4 fruit fly cellular contexts compared by ENCODE assay signal in genomic region chr3R:10168483-10169064, dm6.
TF ChIP-seq lines count a peak whose summit lies in the region.

No protein-coding gene starts in this region.

TF ChIP-seq in whole organism, adult, 20 proteins besides CTCF, POLR2A, EP300 and RAD21 (continued from another document):
- TF ChIP-seq pad (GFP tag; optimal IDR thresholded peaks at IDR 0.05; lab: Kevin White, UChicago) (peak; percentile 66), Crg-1 (GFP tag; optimal IDR thresholded peaks at IDR 0.05; lab: Kevin White, UChicago) (peak; percentile 92)

TF ChIP-seq in whole organism, embryonic, 481 proteins besides CTCF, POLR2A, EP300 and RAD21 (continued from another document and continues in another):
- TF ChIP-seq pfk (GFP tag; optimal IDR thresholded peaks at IDR 0.05; lab: Kevin White, UChicago), result no peak
- TF ChIP-seq CG2889 (GFP tag; IDR thresholded peaks at IDR 0.05; lab: Robert Waterston, UW), result peak; percentile 25; the same call in 1 of the 3 replicates
- TF ChIP-seq Kr (GFP tag; optimal IDR thresholded peaks at IDR 0.05; lab: Kevin White, UChicago), result no peak
- no peak for TF ChIP-seq CG3838 (GFP tag; optimal IDR thresholded peaks at IDR 0.05; lab: Kevin White, UChicago)
- TF ChIP-seq chif (GFP tag; optimal IDR thresholded peaks at IDR 0.05; lab: Kevin White, UChicago), result peak; percentile 17 to 26
- peak; percentile 66 for TF ChIP-seq unpg (GFP tag; optimal IDR thresholded peaks at IDR 0.05; lab: Kevin White, UChicago)
- TF ChIP-seq bcd (GFP tag; optimal IDR thresholded peaks at IDR 0.05; lab: Kevin White, UChicago), result peak; percentile 15
- TF ChIP-seq gfzf (GFP tag; optimal IDR thresholded peaks at IDR 0.05; lab: Kevin White, UChicago), result no peak
- 0 out of 2 replicates have a peak, but pooled peaks have one; percentile 22 for TF ChIP-seq HLH3B (GFP tag; IDR thresholded peaks at IDR 0.05; lab: Robert Waterston, UW)
- peak; percentile 33 for TF ChIP-seq CG12659 (GFP tag; optimal IDR thresholded peaks at IDR 0.05; lab: Kevin White, UChicago)
- no peak for TF ChIP-seq slp2 (GFP tag; optimal IDR thresholded peaks at IDR 0.05; lab: Kevin White, UChicago)
- TF ChIP-seq Camta (GFP tag; optimal IDR thresholded peaks at IDR 0.05; lab: Kevin White, UChicago), result peak; percentile 39
- TF ChIP-seq CG14014 (GFP tag; IDR thresholded peaks at IDR 0.05; lab: Robert Waterston, UW), result peak; percentile 58
- TF ChIP-seq HLH4C (GFP tag; IDR thresholded peaks at IDR 0.05; lab: Robert Waterston, UW; ENCODE audit: partially characterized antibody), result no peak
- TF ChIP-seq Dip3 (GFP tag; optimal IDR thresholded peaks at IDR 0.05; lab: Kevin White, UChicago), result no peak
- no peak for TF ChIP-seq stwl (tag; optimal IDR thresholded peaks at IDR 0.05; lab: Kevin White, UChicago)
- no peak for TF ChIP-seq CG15011 (GFP tag; optimal IDR thresholded peaks at IDR 0.05; lab: Kevin White, UChicago)
- 0 out of 3 replicates have a peak, but pooled peaks have one; percentile 49 for TF ChIP-seq zfh1 (GFP tag; IDR thresholded peaks at IDR 0.05; lab: Robert Waterston, UW)
- peak; percentile 44 for TF ChIP-seq grau (tag; optimal IDR thresholded peaks at IDR 0.05; lab: Kevin White, UChicago)
- no peak for TF ChIP-seq inv (GFP tag; IDR thresholded peaks at IDR 0.05; lab: Robert Waterston, UW; ENCODE audit: partially characterized antibody)
- TF ChIP-seq Xbp1 (GFP tag; optimal IDR thresholded peaks at IDR 0.05; lab: Kevin White, UChicago), result peak; percentile 44
- no peak for TF ChIP-seq phol (tag; optimal IDR thresholded peaks at IDR 0.05; lab: Kevin White, UChicago)
- TF ChIP-seq CG4360 (GFP tag; IDR thresholded peaks at IDR 0.05; lab: Robert Waterston, UW), result no peak
- peak; percentile 29 for TF ChIP-seq CG30403 (GFP tag; optimal IDR thresholded peaks at IDR 0.05; lab: Kevin White, UChicago)
- no peak for TF ChIP-seq D (optimal IDR thresholded peaks at IDR 0.05; lab: Kevin White, UChicago)
- TF ChIP-seq D (GFP tag; optimal IDR thresholded peaks at IDR 0.05; lab: Kevin White, UChicago), result peak; percentile 10
- TF ChIP-seq CG8944 (GFP tag; optimal IDR thresholded peaks at IDR 0.05; lab: Kevin White, UChicago), result peak; percentile 29
- peak in 1 of 2 experiments; percentile 16 for TF ChIP-seq Pdp1 (GFP tag; optimal IDR thresholded peaks at IDR 0.05; lab: Kevin White, UChicago)
- TF ChIP-seq CG17359 (tag; optimal IDR thresholded peaks at IDR 0.05; lab: Kevin White, UChicago), result peak; percentile 38
- peak; percentile 62 for TF ChIP-seq gem (tag; optimal IDR thresholded peaks at IDR 0.05; lab: Kevin White, UChicago)
- peak; percentile 62; the same call in 2 of the 3 replicates for TF ChIP-seq ci (GFP tag; IDR thresholded peaks at IDR 0.05; lab: Robert Waterston, UW)
- peak; percentile 37 for TF ChIP-seq Fer3 (tag; optimal IDR thresholded peaks at IDR 0.05; lab: Kevin White, UChicago)
- no peak for TF ChIP-seq CG2202 (tag; optimal IDR thresholded peaks at IDR 0.05; lab: Kevin White, UChicago)
- peak; percentile 10 for TF ChIP-seq CG8924 (tag; optimal IDR thresholded peaks at IDR 0.05; lab: Kevin White, UChicago)
- peak in 1 of 2 experiments; percentile 15 for TF ChIP-seq Hr51 (GFP tag; optimal IDR thresholded peaks at IDR 0.05; lab: Kevin White, UChicago)
- TF ChIP-seq CG10959 (GFP tag; IDR thresholded peaks at IDR 0.05; lab: Robert Waterston, UW), result no peak
- no peak for TF ChIP-seq CG6765 (GFP tag; optimal IDR thresholded peaks at IDR 0.05; lab: Kevin White, UChicago)
- no peak for TF ChIP-seq Mes4 (GFP tag; optimal IDR thresholded peaks at IDR 0.05; lab: Kevin White, UChicago)
- TF ChIP-seq grn (GFP tag; optimal IDR thresholded peaks at IDR 0.05; lab: Kevin White, UChicago), result no peak
- TF ChIP-seq Doc2 (GFP tag; IDR thresholded peaks at IDR 0.05; lab: Robert Waterston, UW), result no peak
- TF ChIP-seq zen (tag; optimal IDR thresholded peaks at IDR 0.05; lab: Kevin White, UChicago), result no peak
- TF ChIP-seq slou (GFP tag; optimal IDR thresholded peaks at IDR 0.05; lab: Kevin White, UChicago), result no peak
- no peak for TF ChIP-seq trem (tag; optimal IDR thresholded peaks at IDR 0.05; lab: Kevin White, UChicago)

TF ChIP-seq in whole organism, prepupa, 60 proteins besides CTCF, POLR2A, EP300 and RAD21 (continued from another document):
- TF ChIP-seq cyc (GFP tag; optimal IDR thresholded peaks at IDR 0.05; lab: Kevin White, UChicago), result peak; percentile 64
- TF ChIP-seq lz (GFP tag; optimal IDR thresholded peaks at IDR 0.05; lab: Kevin White, UChicago), result peak; percentile 47
- TF ChIP-seq Met (GFP tag; optimal IDR thresholded peaks at IDR 0.05; lab: Kevin White, UChicago), result peak; percentile 51
- peak; percentile 66 for TF ChIP-seq esn (GFP tag; optimal IDR thresholded peaks at IDR 0.05; lab: Kevin White, UChicago)
- peak; percentile 73 for TF ChIP-seq Hr39 (GFP tag; optimal IDR thresholded peaks at IDR 0.05; lab: Kevin White, UChicago)
- peak; percentile 60 for TF ChIP-seq CG31627 (GFP tag; optimal IDR thresholded peaks at IDR 0.05; lab: Kevin White, UChicago)
- peak; percentile 10 for TF ChIP-seq CG7368 (GFP tag; optimal IDR thresholded peaks at IDR 0.05; lab: Kevin White, UChicago)
- no peak for TF ChIP-seq Eip93F (GFP tag; optimal IDR thresholded peaks at IDR 0.05; lab: Kevin White, UChicago)
- no peak for TF ChIP-seq Hr38 (GFP tag; optimal IDR thresholded peaks at IDR 0.05; lab: Kevin White, UChicago)
- peak; percentile 4 for TF ChIP-seq CG6808 (GFP tag; optimal IDR thresholded peaks at IDR 0.05; lab: Kevin White, UChicago)
- TF ChIP-seq Smox (GFP tag; optimal IDR thresholded peaks at IDR 0.05; lab: Kevin White, UChicago), result peak; percentile 60
- TF ChIP-seq eg (GFP tag; IDR thresholded peaks at IDR 0.05; lab: Robert Waterston, UW), result peak; percentile 67
- TF ChIP-seq CG8319 (GFP tag; optimal IDR thresholded peaks at IDR 0.05; lab: Kevin White, UChicago), result no peak
- TF ChIP-seq vri (GFP tag; optimal IDR thresholded peaks at IDR 0.05; lab: Kevin White, UChicago), result peak; percentile 19
- peak; percentile 25 for TF ChIP-seq fd85E (GFP tag; optimal IDR thresholded peaks at IDR 0.05; lab: Kevin White, UChicago)
- peak; percentile 25; the same call in 1 of the 3 replicates for TF ChIP-seq CG6163 (GFP tag; IDR thresholded peaks at IDR 0.05; lab: Robert Waterston, UW)
- TF ChIP-seq CG3919 (GFP tag; optimal IDR thresholded peaks at IDR 0.05; lab: Kevin White, UChicago), result peak; percentile 71
- peak; percentile 13 for TF ChIP-seq net (GFP tag; optimal IDR thresholded peaks at IDR 0.05; lab: Kevin White, UChicago)
- no peak for TF ChIP-seq fd59A (GFP tag; optimal IDR thresholded peaks at IDR 0.05; lab: Kevin White, UChicago)
- peak; percentile 14 for TF ChIP-seq CG16779 (tag; optimal IDR thresholded peaks at IDR 0.05; lab: Kevin White, UChicago)
- peak; percentile 58 for TF ChIP-seq CG11902 (GFP tag; optimal IDR thresholded peaks at IDR 0.05; lab: Kevin White, UChicago)
- TF ChIP-seq Gug (GFP tag; IDR thresholded peaks at IDR 0.05; lab: Robert Waterston, UW), result no peak
- peak; percentile 3 for TF ChIP-seq Ets96B (tag; optimal IDR thresholded peaks at IDR 0.05; lab: Kevin White, UChicago)
- TF ChIP-seq Ets21C (GFP tag; optimal IDR thresholded peaks at IDR 0.05; lab: Kevin White, UChicago), result peak; percentile 47
- TF ChIP-seq CG10669 (GFP tag; optimal IDR thresholded peaks at IDR 0.05; lab: Kevin White, UChicago), result peak; percentile 23
- no peak for TF ChIP-seq CG4318 (GFP tag; optimal IDR thresholded peaks at IDR 0.05; lab: Kevin White, UChicago)
- TF ChIP-seq dac (GFP tag; optimal IDR thresholded peaks at IDR 0.05; lab: Kevin White, UChicago), result no peak
- peak; percentile 65 for TF ChIP-seq topi (GFP tag; optimal IDR thresholded peaks at IDR 0.05; lab: Kevin White, UChicago)
- TF ChIP-seq CG1621 (tag; optimal IDR thresholded peaks at IDR 0.05; lab: Kevin White, UChicago), result no peak
- TF ChIP-seq acj6 (GFP tag; optimal IDR thresholded peaks at IDR 0.05; lab: Kevin White, UChicago), result peak; percentile 61
- no peak for TF ChIP-seq CG11294 (GFP tag; IDR thresholded peaks at IDR 0.05; lab: Robert Waterston, UW)
- TF ChIP-seq Eip78C (GFP tag; lab: Kevin White, UChicago), result peak; percentile 86
- TF ChIP-seq CG15336 (GFP tag; IDR thresholded peaks at IDR 0.05; lab: Robert Waterston, UW), result peak; percentile 69
- TF ChIP-seq spab (GFP tag; optimal IDR thresholded peaks at IDR 0.05; lab: Kevin White, UChicago), result no peak
- peak; percentile 41 for TF ChIP-seq Sox102F (GFP tag; optimal IDR thresholded peaks at IDR 0.05; lab: Kevin White, UChicago)
- peak; percentile 39 for TF ChIP-seq fkh (GFP tag; optimal IDR thresholded peaks at IDR 0.05; lab: Kevin White, UChicago)
- no peak for TF ChIP-seq CG6854 (GFP tag; optimal IDR thresholded peaks at IDR 0.05; lab: Kevin White, UChicago)
- peak; percentile 59 for TF ChIP-seq OdsH (GFP tag; optimal IDR thresholded peaks at IDR 0.05; lab: Kevin White, UChicago)
- no peak for TF ChIP-seq CG6276 (GFP tag; optimal IDR thresholded peaks at IDR 0.05; lab: Kevin White, UChicago)
- no peak for TF ChIP-seq Blimp-1 (GFP tag; optimal IDR thresholded peaks at IDR 0.05; lab: Kevin White, UChicago)
- peak; percentile 62 for TF ChIP-seq CG8632 (GFP tag; optimal IDR thresholded peaks at IDR 0.05; lab: Kevin White, UChicago)

TF ChIP-seq in whole organism, wandering third instar larva, 38 proteins besides CTCF, POLR2A, EP300 and RAD21 (continued from another document):
- TF ChIP-seq dl (GFP tag; optimal IDR thresholded peaks at IDR 0.05; lab: Kevin White, UChicago; ENCODE audit: insufficient read depth in 1 of 2, partially characterized antibody in 2 of 2), result no peak
- no peak for TF ChIP-seq jim (GFP tag; optimal IDR thresholded peaks at IDR 0.05; lab: Kevin White, UChicago)
- TF ChIP-seq Vsx2 (GFP tag; optimal IDR thresholded peaks at IDR 0.05; lab: Kevin White, UChicago; ENCODE audit: partially characterized antibody), result no peak
- TF ChIP-seq tai (GFP tag; optimal IDR thresholded peaks at IDR 0.05; lab: Kevin White, UChicago), result no peak
- TF ChIP-seq CrebA (GFP tag; optimal IDR thresholded peaks at IDR 0.05; lab: Kevin White, UChicago; ENCODE audit: borderline replicate concordance), result peak; percentile 23
- TF ChIP-seq fru (GFP tag; optimal IDR thresholded peaks at IDR 0.05; lab: Kevin White, UChicago), result peak; percentile 56
